Worm (Caenorhabditis elegans): Measurements from ENCODE around the gene F55H2.7.

ce11 chrIII:9511055-9511520 lies 5.0 kb downstream of the F55H2.7 start, which contains the start of gene F55H2.5:
- no peak for TF ChIP-seq xbp-1 (tag; optimal IDR thresholded peaks at IDR 0.05)
- no peak for TF ChIP-seq ama-1 (optimal IDR thresholded peaks at IDR 0.05)
- TF ChIP-seq ceh-8 (GFP tag; optimal IDR thresholded peaks at IDR 0.05): no peak
- no peak for TF ChIP-seq fos-1 (tag; optimal IDR thresholded peaks at IDR 0.05)
- TF ChIP-seq nhr-237 (tag; optimal IDR thresholded peaks at IDR 0.05): no peak
- TF ChIP-seq lin-13 (GFP tag; optimal IDR thresholded peaks at IDR 0.05): no peak
- no peak for TF ChIP-seq fkh-4 (tag; optimal IDR thresholded peaks at IDR 0.05; ENCODE audit: borderline replicate concordance)
- no peak for TF ChIP-seq nhr-12 (tag; optimal IDR thresholded peaks at IDR 0.05)
- TF ChIP-seq zag-1 (tag; optimal IDR thresholded peaks at IDR 0.05): no peak
- no peak for TF ChIP-seq nhr-76 (tag; optimal IDR thresholded peaks at IDR 0.05)

Data from whole organism, L1 larva.